Worm (Caenorhabditis elegans): ENCODE measurements around the gene K11C4.1.

DNA sequence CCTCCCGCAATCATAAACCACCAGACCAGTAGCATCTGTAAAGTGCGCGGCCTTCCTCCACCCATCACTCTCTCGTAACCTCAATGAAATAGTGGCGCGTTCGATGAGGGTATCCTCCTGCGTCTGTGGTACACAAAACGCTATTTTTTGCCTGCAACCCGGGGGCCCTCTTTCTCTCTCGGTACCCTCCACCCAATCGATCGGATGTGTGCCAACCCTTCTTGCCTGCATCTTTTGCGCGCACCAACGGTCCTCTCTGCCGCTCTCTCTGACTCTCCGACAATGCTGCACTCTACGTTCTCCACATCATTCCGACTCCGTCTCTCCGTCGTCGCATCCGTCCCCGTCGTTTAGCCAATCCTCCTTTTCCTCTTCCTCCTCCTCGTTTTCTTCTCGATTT is 17.3 kb upstream of the K11C4.1 start:
- TF ChIP-seq ama-1 (optimal IDR thresholded peaks at IDR 0.05) (no peak), fkh-10 (GFP tag; optimal IDR thresholded peaks at IDR 0.05) (no peak), ceh-34 (tag; optimal IDR thresholded peaks at IDR 0.05) (peak; percentile 92), nhr-11 (tag; optimal IDR thresholded peaks at IDR 0.05) (no peak), ceh-48 (tag; optimal IDR thresholded peaks at IDR 0.05) (peak; percentile 87), dve-1 (tag; optimal IDR thresholded peaks at IDR 0.05) (peak; percentile 26), ceh-19 (GFP tag; optimal IDR thresholded peaks at IDR 0.05) (peak; percentile 62), tbx-7 (tag; optimal IDR thresholded peaks at IDR 0.05) (no peak)

All from whole organism, late embryonic.